Worm (Caenorhabditis elegans): ENCODE data around the gene rbx-1.

The rbx-1 gene

DNA sequence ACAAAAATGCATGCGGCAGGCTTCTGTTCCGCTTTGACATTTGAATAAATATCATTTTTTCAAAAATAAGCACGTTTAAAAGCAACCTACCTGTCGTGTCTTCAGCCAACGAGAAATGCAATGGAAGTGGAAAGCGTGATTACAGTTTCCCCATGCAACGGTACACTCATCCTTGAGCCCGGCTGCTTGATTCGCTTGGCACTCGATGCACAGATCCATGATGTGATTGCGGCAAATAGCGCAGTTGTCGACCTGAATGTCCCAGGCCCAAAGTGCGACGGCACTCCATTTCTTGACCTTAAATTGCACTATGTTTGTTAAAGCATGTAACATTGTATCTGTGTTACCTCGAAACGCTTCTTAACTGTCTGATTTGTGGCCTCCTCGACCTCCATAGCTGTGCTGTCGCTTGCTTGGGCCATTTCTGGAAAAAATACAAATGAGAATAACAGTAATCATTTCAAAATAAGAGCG lies at the start of gene rbx-1:
Gene rbx-1 (minus strand): TSS at position 424 of the 474 bp plus-strand sequence.
- TF ChIP-seq ceh-16 (tag; optimal IDR thresholded peaks at IDR 0.05) (no peak), ama-1 (optimal IDR thresholded peaks at IDR 0.05) (no peak), nhr-21 (tag; optimal IDR thresholded peaks at IDR 0.05) (no peak), ztf-4 (tag; optimal IDR thresholded peaks at IDR 0.05) (no peak), blmp-1 (tag; optimal IDR thresholded peaks at IDR 0.05; ENCODE audit: insufficient read depth) (no peak), lsy-2 (tag; optimal IDR thresholded peaks at IDR 0.05) (no peak), zag-1 (tag; optimal IDR thresholded peaks at IDR 0.05) (no peak), aly-2 (tag; optimal IDR thresholded peaks at IDR 0.05) (no peak), gmeb-1 (tag; optimal IDR thresholded peaks at IDR 0.05) (no peak)

DNA sequence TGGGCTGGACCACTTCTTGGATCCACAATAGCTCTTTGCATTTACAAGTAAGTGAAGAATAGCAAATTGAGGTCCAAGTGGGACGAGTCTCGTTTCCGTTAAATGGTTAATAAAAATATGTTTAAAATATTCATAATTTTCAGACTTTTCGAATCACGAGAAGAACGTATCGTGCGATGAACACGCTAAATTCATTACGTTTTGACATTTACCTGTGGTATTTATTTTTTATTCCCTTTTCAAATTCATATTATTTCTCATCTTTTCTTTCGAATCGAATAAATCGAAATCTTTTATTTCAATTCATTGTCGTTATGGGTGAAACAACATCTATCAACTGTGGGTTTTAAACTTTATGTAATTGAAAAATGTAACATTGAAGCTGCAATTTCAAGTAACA lies 49.1 kb upstream of the rbx-1 start, which contains the start of gene marc-1:
Gene marc-1 (plus strand): TSS at position 301 of the 400 bp plus-strand sequence.
- no peak for TF ChIP-seq lin-13 (GFP tag; optimal IDR thresholded peaks at IDR 0.05)
- no peak for TF ChIP-seq R02D3.7 (tag; optimal IDR thresholded peaks at IDR 0.05)
- no peak for TF ChIP-seq zag-1 (tag; optimal IDR thresholded peaks at IDR 0.05)
- TF ChIP-seq nhr-129 (tag; optimal IDR thresholded peaks at IDR 0.05) = no peak
- no peak for TF ChIP-seq sma-9 (GFP tag; optimal IDR thresholded peaks at IDR 0.05)
- no peak for TF ChIP-seq sma-9 (tag; optimal IDR thresholded peaks at IDR 0.05)
- TF ChIP-seq ceh-16 (tag; optimal IDR thresholded peaks at IDR 0.05) = no peak
- no peak for TF ChIP-seq ztf-1 (GFP tag; conservative IDR thresholded peaks at IDR 0.05)
- TF ChIP-seq mbf-1 (tag; optimal IDR thresholded peaks at IDR 0.05) = no peak
- TF ChIP-seq blmp-1 (tag; optimal IDR thresholded peaks at IDR 0.05; ENCODE audit: insufficient read depth) = no peak
- TF ChIP-seq dmd-4 (tag; optimal IDR thresholded peaks at IDR 0.05) = no peak
- no peak for TF ChIP-seq egl-27 (tag; optimal IDR thresholded peaks at IDR 0.05)
- no peak for TF ChIP-seq peb-1 (tag; optimal IDR thresholded peaks at IDR 0.05)
- TF ChIP-seq lsy-2 (tag; optimal IDR thresholded peaks at IDR 0.05) = no peak
- TF ChIP-seq aly-2 (tag; optimal IDR thresholded peaks at IDR 0.05) = no peak
- TF ChIP-seq nhr-23 (tag; optimal IDR thresholded peaks at IDR 0.05) = no peak
- no peak for TF ChIP-seq nhr-6 (tag; optimal IDR thresholded peaks at IDR 0.05)
- no peak for TF ChIP-seq alr-1 (tag; optimal IDR thresholded peaks at IDR 0.05)
- TF ChIP-seq crh-2 (tag; optimal IDR thresholded peaks at IDR 0.05) = no peak

ce11 chrV:9738077-9738705 lies 47.9 kb upstream of the rbx-1 start:
- TF ChIP-seq unc-39 (tag; optimal IDR thresholded peaks at IDR 0.05) (no peak), zag-1 (tag; optimal IDR thresholded peaks at IDR 0.05) (no peak), ztf-4 (tag; optimal IDR thresholded peaks at IDR 0.05) (no peak), nhr-237 (tag; optimal IDR thresholded peaks at IDR 0.05) (no peak), fos-1 (tag; optimal IDR thresholded peaks at IDR 0.05) (peak; percentile 71), nhr-11 (tag; optimal IDR thresholded peaks at IDR 0.05) (no peak), nhr-21 (tag; optimal IDR thresholded peaks at IDR 0.05) (no peak), alr-1 (tag; optimal IDR thresholded peaks at IDR 0.05) (no peak), F13H6.1 (tag; optimal IDR thresholded peaks at IDR 0.05) (no peak), sem-4 (tag; optimal IDR thresholded peaks at IDR 0.05) (no peak), crh-2 (tag; optimal IDR thresholded peaks at IDR 0.05) (peak; percentile 18), sma-9 (GFP tag; optimal IDR thresholded peaks at IDR 0.05) (peak; percentile 24), sma-9 (tag; optimal IDR thresholded peaks at IDR 0.05) (no peak), ztf-11 (tag; optimal IDR thresholded peaks at IDR 0.05) (no peak), ama-1 (optimal IDR thresholded peaks at IDR 0.05) (no peak), C34F6.9 (tag; optimal IDR thresholded peaks at IDR 0.05) (no peak), skn-1 (tag; optimal IDR thresholded peaks at IDR 0.05) (no peak), blmp-1 (tag; optimal IDR thresholded peaks at IDR 0.05; ENCODE audit: insufficient read depth) (no peak), unc-55 (GFP tag; optimal IDR thresholded peaks at IDR 0.05) (no peak)

ce11 chrV:9737287-9737686 lies 47.0 kb upstream of the rbx-1 start, which contains the start of gene aqp-4:
TSS of gene aqp-4 (plus strand) at chrV:9737556.
- TF ChIP-seq crh-2 (tag; optimal IDR thresholded peaks at IDR 0.05) = peak; percentile 25
- TF ChIP-seq aly-2 (tag; optimal IDR thresholded peaks at IDR 0.05) = no peak
- TF ChIP-seq ztf-1 (GFP tag; conservative IDR thresholded peaks at IDR 0.05) = no peak
- TF ChIP-seq fos-1 (tag; optimal IDR thresholded peaks at IDR 0.05) = peak; percentile 78
- no peak for TF ChIP-seq lin-11 (tag; optimal IDR thresholded peaks at IDR 0.05)
- no peak for TF ChIP-seq nhr-10 (tag; optimal IDR thresholded peaks at IDR 0.05)
